Fruit fly (Drosophila melanogaster): ENCODE data around the gene Cyp4d2.

Gene Cyp4d2

dm6 chrX:2149478-2149877, 26.3 kb upstream of the Cyp4d2 start, which contains the start of gene bcn92 (continued):
- TF ChIP-seq tll (GFP tag; optimal IDR thresholded peaks at IDR 0.05): no peak
- TF ChIP-seq insv (GFP tag; optimal IDR thresholded peaks at IDR 0.05): peak in 1 of 2 experiments; percentile 84
- 0 out of 2 replicates have a peak, but pooled peaks have one; percentile 5 for TF ChIP-seq CG14667 (GFP tag; IDR thresholded peaks at IDR 0.05)
- peak; percentile 44 for TF ChIP-seq CG14710 (tag; optimal IDR thresholded peaks at IDR 0.05)
- no peak for TF ChIP-seq Aef1 (GFP tag; IDR thresholded peaks at IDR 0.05)
- no peak for TF ChIP-seq sc (optimal IDR thresholded peaks at IDR 0.05)
- no peak for TF ChIP-seq sc (GFP tag; optimal IDR thresholded peaks at IDR 0.05)
- no peak for TF ChIP-seq CG8359 (GFP tag; optimal IDR thresholded peaks at IDR 0.05; ENCODE audit: borderline replicate concordance)
- no peak for TF ChIP-seq ttk (GFP tag; IDR thresholded peaks at IDR 0.05)
- peak; percentile 59 for TF ChIP-seq gro (GFP tag; optimal IDR thresholded peaks at IDR 0.05)
- TF ChIP-seq CG15073 (GFP tag; optimal IDR thresholded peaks at IDR 0.05): no peak
- peak; percentile 41 for TF ChIP-seq HLH54F (GFP tag; optimal IDR thresholded peaks at IDR 0.05)
- no peak for TF ChIP-seq CG6854 (GFP tag; optimal IDR thresholded peaks at IDR 0.05)
- no peak for TF ChIP-seq Dad (GFP tag; optimal IDR thresholded peaks at IDR 0.05)
- peak; percentile 93 for TF ChIP-seq inv (GFP tag; IDR thresholded peaks at IDR 0.05; ENCODE audit: partially characterized antibody)
- TF ChIP-seq dm (GFP tag; optimal IDR thresholded peaks at IDR 0.05): peak; percentile 64
- TF ChIP-seq tio (GFP tag; optimal IDR thresholded peaks at IDR 0.05): no peak
- TF ChIP-seq CG1024 (GFP tag; IDR thresholded peaks at IDR 0.05): 0 out of 2 replicates have a peak, but pooled peaks have one; percentile 11
- TF ChIP-seq lilli (GFP tag; optimal IDR thresholded peaks at IDR 0.05): peak; percentile 57
- TF ChIP-seq Six4 (GFP tag; optimal IDR thresholded peaks at IDR 0.05): peak; percentile 21
- TF ChIP-seq luna (GFP tag; optimal IDR thresholded peaks at IDR 0.05): no peak
- peak; percentile 26 for TF ChIP-seq CG13123 (GFP tag; optimal IDR thresholded peaks at IDR 0.05)
- TF ChIP-seq CG34422 (GFP tag; IDR thresholded peaks at IDR 0.05): 0 out of 3 replicates have a peak, but pooled peaks have one; percentile 39
- peak; percentile 56 for TF ChIP-seq gem (tag; optimal IDR thresholded peaks at IDR 0.05)
- TF ChIP-seq hbn (GFP tag; IDR thresholded peaks at IDR 0.05; ENCODE audit: partially characterized antibody): peak; percentile 96
- peak; percentile 18 for TF ChIP-seq CG4820 (GFP tag; optimal IDR thresholded peaks at IDR 0.05)
- peak; percentile 48 to 51 for TF ChIP-seq dpn (GFP tag; optimal IDR thresholded peaks at IDR 0.05)
- TF ChIP-seq onecut (GFP tag; IDR thresholded peaks at IDR 0.05): no peak
- peak; percentile 37 for TF ChIP-seq Nf-YC (tag; optimal IDR thresholded peaks at IDR 0.05)
- TF ChIP-seq unc-4 (GFP tag; IDR thresholded peaks at IDR 0.05; ENCODE audit: partially characterized antibody): peak; percentile 93
- no peak for TF ChIP-seq so (GFP tag; IDR thresholded peaks at IDR 0.05)
- TF ChIP-seq CG7839 (tag; optimal IDR thresholded peaks at IDR 0.05): peak; percentile 30
- TF ChIP-seq CoRest (tag; optimal IDR thresholded peaks at IDR 0.05): peak; percentile 22
- TF ChIP-seq tx (GFP tag; optimal IDR thresholded peaks at IDR 0.05): no peak
- no peak for TF ChIP-seq scrt (GFP tag; optimal IDR thresholded peaks at IDR 0.05)
- TF ChIP-seq hth (optimal IDR thresholded peaks at IDR 0.05): no peak
- TF ChIP-seq Bdp1 (GFP tag; optimal IDR thresholded peaks at IDR 0.05): no peak
- TF ChIP-seq Lim3 (GFP tag; IDR thresholded peaks at IDR 0.05): no peak
- TF ChIP-seq CG3163 (GFP tag; optimal IDR thresholded peaks at IDR 0.05): no peak
- TF ChIP-seq Deaf1 (tag; optimal IDR thresholded peaks at IDR 0.05): no peak
- TF ChIP-seq CG17568 (GFP tag; optimal IDR thresholded peaks at IDR 0.05): no peak
- TF ChIP-seq tap (tag; optimal IDR thresholded peaks at IDR 0.05): no peak
- TF ChIP-seq zf30C (GFP tag; optimal IDR thresholded peaks at IDR 0.05): no peak
- TF ChIP-seq CG9932 (GFP tag; IDR thresholded peaks at IDR 0.05): peak; percentile 84
- TF ChIP-seq Mad (GFP tag; optimal IDR thresholded peaks at IDR 0.05): peak; percentile 39
- TF ChIP-seq CG2120 (GFP tag; optimal IDR thresholded peaks at IDR 0.05): peak; percentile 65
- no peak for TF ChIP-seq Eip74EF (GFP tag; optimal IDR thresholded peaks at IDR 0.05)
- no peak for TF ChIP-seq BtbVII (GFP tag; optimal IDR thresholded peaks at IDR 0.05)
- no peak for TF ChIP-seq aop (GFP tag; IDR thresholded peaks at IDR 0.05)
- TF ChIP-seq CG1832 (GFP tag; optimal IDR thresholded peaks at IDR 0.05): no peak
- peak; percentile 20 for TF ChIP-seq CG15601 (tag; optimal IDR thresholded peaks at IDR 0.05)

Data from whole organism, embryonic.